Worm (Caenorhabditis elegans) whole organism, L2 larva: ENCODE results near the gene F44E5.1.
"Not testable (repeated sequence)": the region's sequence is repeated elsewhere in the genome, so short reads cannot be mapped to it uniquely, and the experiment has no call there.

Source experiments
- C34F6.9 ChIP-seq: fragments of 150-350 bp; optimal IDR thresholded peaks from 2 replicates; lab custom pipeline; 2014; ENCODE audit warnings: missing biosample characterization, missing genetic modification characterization
- F13H6.1 ChIP-seq: sonication (generic microtip); optimal IDR thresholded peaks from 2 replicates; lab custom pipeline; 2016; ENCODE audit warnings: missing genetic modification characterization, missing compliant biosample characterization
- R02D3.7 ChIP-seq: fragments of 150-350 bp; optimal IDR thresholded peaks from 2 replicates; lab custom pipeline; 2014; ENCODE audit warnings: missing biosample characterization, missing genetic modification characterization
- Y55F3AM.14 ChIP-seq: fragments of 200-800 bp; sonication (Bioruptor generic); optimal IDR thresholded peaks from 2 replicates; lab custom pipeline; 2018; ENCODE audit warnings: mild to moderate bottlenecking, missing genetic modification characterization, missing compliant biosample characterization
- alr-1 ChIP-seq: fragments of 150-350 bp; optimal IDR thresholded peaks from 2 replicates; lab custom pipeline; 2014; ENCODE audit warnings: missing biosample characterization, missing genetic modification characterization
- aly-2 ChIP-seq: fragments of 150-350 bp; optimal IDR thresholded peaks from 2 replicates; lab custom pipeline; 2014; ENCODE audit warnings: missing biosample characterization, missing genetic modification characterization
- ama-1 ChIP-seq: fragments of 150-350 bp; optimal IDR thresholded peaks from 2 replicates; lab custom pipeline; 2018; ENCODE audit warnings: inconsistent platforms
- ceh-82 ChIP-seq: fragments of 150-350 bp; optimal IDR thresholded peaks from 2 replicates; lab custom pipeline; 2014; ENCODE audit warnings: missing biosample characterization, missing genetic modification characterization
- crh-2 ChIP-seq: sonication (generic microtip); optimal IDR thresholded peaks from 2 replicates; lab custom pipeline; 2017; ENCODE audit warnings: missing biosample characterization, missing genetic modification characterization
- egl-27 ChIP-seq: sonication (generic microtip); optimal IDR thresholded peaks from 3 replicates; lab custom pipeline; 2017; ENCODE audit warnings: missing biosample characterization, missing genetic modification reagents, missing genetic modification characterization
- elt-3 ChIP-seq: sonication (generic microtip); optimal IDR thresholded peaks from 2 replicates; lab custom pipeline; 2017; ENCODE audit warnings: missing biosample characterization, missing genetic modification characterization
- fos-1 ChIP-seq: fragments of 150-350 bp; optimal IDR thresholded peaks from 2 replicates; lab custom pipeline; 2014; ENCODE audit warnings: missing biosample characterization, missing genetic modification characterization
- gmeb-1 ChIP-seq: fragments of 150-350 bp; optimal IDR thresholded peaks from 2 replicates; lab custom pipeline; 2014; ENCODE audit warnings: missing biosample characterization, missing genetic modification characterization
- lin-11 ChIP-seq: fragments of 150-350 bp; sonication (generic microtip); optimal IDR thresholded peaks from 2 replicates; lab custom pipeline; 2014; ENCODE audit warnings: missing biosample characterization, missing genetic modification characterization, inconsistent platforms, mixed read lengths
- lin-13 ChIP-seq: fragments of 150-350 bp; optimal IDR thresholded peaks from 2 replicates; lab custom pipeline; 2014; ENCODE audit warnings: missing biosample characterization, missing genetic modification reagents, missing genetic modification characterization
- lin-39 ChIP-seq: fragments of 150-350 bp; optimal IDR thresholded peaks from 2 replicates; lab custom pipeline; 2014; ENCODE audit warnings: missing biosample characterization, missing genetic modification reagents, missing genetic modification characterization
- lsy-2 ChIP-seq, 2 experiments: fragments of 150-350 bp in 1 of 2; sonication (generic microtip) in 1 of 2; optimal IDR thresholded peaks; 2 replicates each; lab custom pipeline; 2014 to 2017; ENCODE audit warnings: missing biosample characterization in 2 of 2, missing genetic modification characterization in 2 of 2
- mab-5 ChIP-seq: fragments of 150-350 bp; optimal IDR thresholded peaks from 2 replicates; lab custom pipeline; 2014; ENCODE audit warnings: missing biosample characterization, missing genetic modification characterization
- mdl-1 ChIP-seq, 2 experiments: fragments of 150-350 bp in 1 of 2; sonication (generic microtip) in 1 of 2; optimal IDR thresholded peaks; 2 replicates each; lab custom pipeline; 2017; ENCODE audit warnings: missing biosample characterization in 2 of 2, missing genetic modification characterization in 2 of 2
- nhr-10 ChIP-seq: sonication (generic microtip); optimal IDR thresholded peaks from 2 replicates; lab custom pipeline; 2017; ENCODE audit warnings: missing biosample characterization, missing genetic modification characterization
- nhr-12 ChIP-seq: fragments of 150-350 bp; optimal IDR thresholded peaks from 2 replicates; lab custom pipeline; 2014; ENCODE audit warnings: missing biosample characterization, missing genetic modification characterization
- nhr-129 ChIP-seq: fragments of 150-350 bp; optimal IDR thresholded peaks from 2 replicates; lab custom pipeline; 2014; ENCODE audit warnings: missing biosample characterization, missing genetic modification characterization
- nhr-21 ChIP-seq: fragments of 150-350 bp; optimal IDR thresholded peaks from 2 replicates; lab custom pipeline; 2014; ENCODE audit warnings: missing biosample characterization, missing genetic modification characterization
- nhr-237 ChIP-seq: fragments of 150-350 bp; optimal IDR thresholded peaks from 2 replicates; lab custom pipeline; 2014; ENCODE audit warnings: missing biosample characterization, missing genetic modification characterization
- nhr-25 ChIP-seq: fragments of 150-350 bp; sonication (generic microtip); optimal IDR thresholded peaks from 3 replicates; lab custom pipeline; 2014; ENCODE audit warnings: missing biosample characterization, missing genetic modification characterization
- nhr-6 ChIP-seq: fragments of 150-350 bp; optimal IDR thresholded peaks from 2 replicates; lab custom pipeline; 2014; ENCODE audit warnings: missing biosample characterization, missing genetic modification characterization
- nhr-77 ChIP-seq: fragments of 150-350 bp; optimal IDR thresholded peaks from 2 replicates; lab custom pipeline; 2014; ENCODE audit warnings: missing biosample characterization, missing genetic modification characterization
- sem-4 ChIP-seq: fragments of 150-350 bp; optimal IDR thresholded peaks from 2 replicates; lab custom pipeline; 2014; ENCODE audit warnings: missing biosample characterization, missing genetic modification reagents, missing genetic modification characterization
- skn-1 ChIP-seq: sonication (generic microtip); optimal IDR thresholded peaks from 2 replicates; lab custom pipeline; 2017; ENCODE audit warnings: missing biosample characterization, missing genetic modification characterization
- sma-3 ChIP-seq: sonication (generic microtip); optimal IDR thresholded peaks from 2 replicates; lab custom pipeline; 2016; ENCODE audit warnings: missing genetic modification reagents, missing genetic modification characterization, missing compliant biosample characterization
- sma-9 ChIP-seq, 2 experiments: fragments of 150-350 bp in 1 of 2; sonication (generic microtip) in 1 of 2; optimal IDR thresholded peaks; 2 replicates each; lab custom pipeline; 2014 to 2016; ENCODE audit warnings: missing genetic modification characterization in 2 of 2, mild to moderate bottlenecking in 1 of 2, missing biosample characterization in 1 of 2, missing compliant biosample characterization in 1 of 2, missing genetic modification reagents in 1 of 2, moderate library complexity in 1 of 2
- snpc-4 ChIP-seq: fragments of 150-350 bp; optimal IDR thresholded peaks from 2 replicates; lab custom pipeline; 2014; ENCODE audit warnings: missing biosample characterization, missing genetic modification characterization
- unc-39 ChIP-seq: fragments of 150-350 bp; optimal IDR thresholded peaks from 2 replicates; lab custom pipeline; 2014; ENCODE audit warnings: missing biosample characterization, missing genetic modification characterization
- unc-55 ChIP-seq: fragments of 150-350 bp; sonication (generic microtip); optimal IDR thresholded peaks from 3 replicates; lab custom pipeline; 2014; ENCODE audit warnings: missing biosample characterization, missing genetic modification reagents, missing genetic modification characterization
- unc-62 ChIP-seq: fragments of 150-350 bp; optimal IDR thresholded peaks from 2 replicates; lab custom pipeline; 2014; ENCODE audit warnings: missing biosample characterization, missing genetic modification reagents, missing genetic modification characterization
- ztf-1 ChIP-seq: fragments of 200-800 bp; sonication (Bioruptor generic); conservative IDR thresholded peaks from 2 replicates; pipeline ENCODE4 v1.3.6; 2022; ENCODE audit warnings: missing genetic modification characterization, missing compliant biosample characterization
- ztf-11 ChIP-seq: sonication (generic microtip); optimal IDR thresholded peaks from 2 replicates; lab custom pipeline; 2017; ENCODE audit warnings: missing biosample characterization, missing genetic modification characterization
- ztf-4 ChIP-seq: fragments of 150-350 bp; optimal IDR thresholded peaks from 2 replicates; lab custom pipeline; 2014; ENCODE audit warnings: missing biosample characterization, missing genetic modification characterization

The F44E5.1 gene

DNA sequence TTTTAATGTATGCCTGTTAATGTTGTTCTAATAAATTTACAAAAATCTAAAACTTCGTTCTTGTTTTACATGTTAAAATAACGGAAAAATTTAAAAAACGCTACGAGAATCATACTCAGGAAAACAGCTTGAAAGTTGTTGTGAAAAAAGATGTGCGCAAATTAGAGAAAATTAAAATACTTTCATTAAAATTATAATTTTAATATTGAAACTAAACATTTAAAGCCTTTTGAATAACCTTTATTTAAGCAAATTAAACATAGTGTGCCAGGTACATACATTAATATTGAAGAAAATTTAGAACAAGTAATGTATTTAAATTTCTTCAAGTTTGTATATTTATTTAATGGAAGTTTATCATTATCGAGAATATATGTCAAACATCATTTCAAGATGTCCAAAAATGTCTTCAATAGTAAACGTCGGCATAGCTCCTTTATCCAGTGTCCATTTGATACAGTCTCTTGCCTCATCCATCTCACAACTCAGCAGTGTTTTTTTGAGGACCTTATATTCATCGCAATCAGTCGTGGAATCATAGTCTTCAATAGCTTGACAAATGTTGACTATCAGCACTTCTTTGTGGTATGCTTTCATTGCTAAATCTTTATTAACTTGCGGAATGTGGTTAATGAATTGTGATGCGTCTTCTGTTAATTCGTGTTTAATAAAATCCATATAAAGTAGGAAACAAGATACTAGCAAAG, 12.4 kb downstream of the F44E5.1 start:
- peak; percentile 62 for TF ChIP-seq snpc-4 (tag; lab: Kevin White, UChicago)
- TF ChIP-seq nhr-237: no peak
- no peak for TF ChIP-seq Y55F3AM.14 (GFP tag; lab: Kevin White, UChicago)
- peak; percentile 89 for TF ChIP-seq sem-4 (tag; lab: Kevin White, UChicago)
- peak; percentile 82 for TF ChIP-seq lin-13
- no peak for TF ChIP-seq lin-39
- no peak for TF ChIP-seq mdl-1 (tag; optimal IDR thresholded peaks at IDR 0.05; lab: Kevin White, UChicago)
- no peak for TF ChIP-seq nhr-25 (tag; lab: Kevin White, UChicago)
- TF ChIP-seq unc-55 (GFP tag; lab: Kevin White, UChicago): peak; percentile 69
- no peak for TF ChIP-seq alr-1 (tag; lab: Kevin White, UChicago)
- TF ChIP-seq aly-2 (tag; lab: Kevin White, UChicago): no peak
- TF ChIP-seq ztf-1 (GFP tag; lab: Robert Waterston, UW): 0 out of 2 replicates have a peak, but pooled peaks have one; percentile 51
- peak; percentile 48 for TF ChIP-seq crh-2 (tag; lab: Kevin White, UChicago)
- TF ChIP-seq C34F6.9 (tag; lab: Kevin White, UChicago): peak; percentile 93
- peak; percentile 53 for TF ChIP-seq nhr-12 (tag; lab: Kevin White, UChicago)
- no peak for TF ChIP-seq ceh-82 (tag; lab: Kevin White, UChicago)
- TF ChIP-seq elt-3 (tag; lab: Kevin White, UChicago): no peak
- TF ChIP-seq egl-27: no peak
- peak; percentile 93 for TF ChIP-seq ztf-4 (tag; lab: Kevin White, UChicago)
- TF ChIP-seq skn-1 (tag; lab: Kevin White, UChicago): peak; percentile 89
- TF ChIP-seq F13H6.1 (tag; lab: Kevin White, UChicago): no peak
- TF ChIP-seq nhr-77 (tag; lab: Kevin White, UChicago): no peak
- TF ChIP-seq ama-1: peak; percentile 99
- TF ChIP-seq lsy-2 (tag; optimal IDR thresholded peaks at IDR 0.05; lab: Kevin White, UChicago): peak in 1 of 2 experiments; percentile 89

DNA sequence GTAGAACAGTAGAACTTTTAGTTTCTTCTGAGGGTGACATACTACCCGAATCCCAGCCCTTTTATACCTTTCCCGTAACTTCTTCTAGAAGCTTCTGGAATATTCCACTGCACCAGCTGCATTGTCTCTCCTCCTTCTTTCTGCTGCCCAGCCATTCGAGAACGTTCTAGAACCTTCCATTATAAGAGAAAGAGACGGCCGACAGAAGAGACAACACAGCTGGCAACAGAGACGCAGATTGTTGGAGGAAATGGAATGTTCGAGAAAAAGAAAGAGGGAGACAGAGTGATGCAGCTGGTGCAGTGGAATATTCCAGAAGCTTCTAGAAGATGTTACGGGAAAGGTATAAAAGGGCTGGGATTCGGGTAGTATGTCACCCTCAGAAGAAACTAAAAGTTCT, 15.1 kb downstream of the F44E5.1 start, which contains the start of the genes F44E5.4 and F44E5.5:
Gene F44E5.4 (minus strand): TSS at position 35 of the 400 bp plus-strand sequence.
Gene F44E5.5 (plus strand): TSS at position 386 of the 400 bp plus-strand sequence.
- TF ChIP-seq Y55F3AM.14 (GFP tag; lab: Kevin White, UChicago) (peak; percentile 97), ztf-11 (peak; percentile 54), ztf-1 (GFP tag; lab: Robert Waterston, UW) (peak; percentile 98), egl-27 (peak; percentile 88), lsy-2 (tag; optimal IDR thresholded peaks at IDR 0.05; lab: Kevin White, UChicago) (peak; percentile 84 to 88), F13H6.1 (tag; lab: Kevin White, UChicago) (peak; percentile 89), C34F6.9 (tag; lab: Kevin White, UChicago) (peak; percentile 85), R02D3.7 (tag; lab: Kevin White, UChicago) (peak; percentile 21), ztf-4 (tag; lab: Kevin White, UChicago) (peak; percentile 79), unc-55 (GFP tag; lab: Kevin White, UChicago) (peak; percentile 58), snpc-4 (tag; lab: Kevin White, UChicago) (peak; percentile 46), lin-13 (peak; percentile 89), gmeb-1 (tag; lab: Kevin White, UChicago) (peak; percentile 76), ceh-82 (tag; lab: Kevin White, UChicago) (peak; percentile 5), lin-11 (peak; percentile 50), sma-9 (GFP tag; optimal IDR thresholded peaks at IDR 0.05; lab: Kevin White, UChicago) (peak; percentile 84), nhr-25 (tag; lab: Kevin White, UChicago) (peak; percentile 87), sma-3 (GFP tag; lab: Kevin White, UChicago) (peak; percentile 87), nhr-21 (tag; lab: Kevin White, UChicago) (peak; percentile 21), nhr-129 (tag; lab: Kevin White, UChicago) (peak; percentile 68), nhr-6 (tag; lab: Kevin White, UChicago) (peak; percentile 70), fos-1 (tag; lab: Kevin White, UChicago) (peak; percentile 32), unc-39 (tag; lab: Kevin White, UChicago) (peak; percentile 71), mab-5 (tag; lab: Kevin White, UChicago) (peak; percentile 26), unc-62 (peak; percentile 18), sem-4 (tag; lab: Kevin White, UChicago) (peak; percentile 79), crh-2 (tag; lab: Kevin White, UChicago) (peak; percentile 91), mdl-1 (tag; optimal IDR thresholded peaks at IDR 0.05; lab: Kevin White, UChicago) (peak in 1 of 2 experiments; percentile 29), nhr-10 (peak; percentile 86)
- TF ChIP-seq sma-9 (tag; optimal IDR thresholded peaks at IDR 0.05; lab: Kevin White, UChicago): not testable (repeated sequence)
